Fruit fly (Drosophila melanogaster): Measurements from ENCODE around the gene tal-3A.

Gene tal-3A

DNA sequence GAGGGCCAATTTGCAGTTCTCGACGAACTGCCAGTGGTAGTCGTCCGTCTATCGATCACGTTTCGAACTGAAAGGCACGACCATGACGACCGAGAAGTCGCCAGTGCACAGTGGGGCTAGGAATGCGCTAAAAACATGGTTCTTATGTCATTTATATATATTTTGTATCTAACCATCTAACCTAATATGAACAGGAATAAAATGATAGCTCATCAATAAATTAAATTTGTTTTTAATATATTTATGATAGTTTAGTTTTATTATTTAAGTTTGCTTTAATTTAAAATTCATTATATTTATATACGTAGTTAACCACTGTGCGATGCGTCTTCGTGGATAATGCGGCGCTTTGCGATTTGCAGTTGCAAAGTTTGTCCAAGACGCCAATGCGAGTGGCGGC, 30.7 kb downstream of the tal-3A start (continued):
- no peak for TF ChIP-seq gsb-n (tag; optimal IDR thresholded peaks at IDR 0.05)
- no peak for TF ChIP-seq Hand (GFP tag; optimal IDR thresholded peaks at IDR 0.05)
- TF ChIP-seq cg (GFP tag; optimal IDR thresholded peaks at IDR 0.05), result no peak
- TF ChIP-seq zfh1 (GFP tag; IDR thresholded peaks at IDR 0.05), result peak; percentile 17; the same call in 1 of the 3 replicates
- TF ChIP-seq NFAT (GFP tag; IDR thresholded peaks at IDR 0.05), result no peak
- TF ChIP-seq CG12104 (GFP tag; optimal IDR thresholded peaks at IDR 0.05), result no peak
- TF ChIP-seq gem (tag; optimal IDR thresholded peaks at IDR 0.05), result peak; percentile 23
- TF ChIP-seq CG4820 (GFP tag; optimal IDR thresholded peaks at IDR 0.05), result no peak
- no peak for TF ChIP-seq CG6175 (GFP tag; IDR thresholded peaks at IDR 0.05)
- TF ChIP-seq CG2199 (GFP tag; IDR thresholded peaks at IDR 0.05), result no peak
- TF ChIP-seq crp (GFP tag; optimal IDR thresholded peaks at IDR 0.05), result no peak
- no peak for TF ChIP-seq CG14050 (GFP tag; IDR thresholded peaks at IDR 0.05)
- peak; percentile 8; the same call in 1 of the 2 replicates for TF ChIP-seq Xrp1 (GFP tag; IDR thresholded peaks at IDR 0.05)
- TF ChIP-seq ab (GFP tag; optimal IDR thresholded peaks at IDR 0.05), result no peak
- TF ChIP-seq CoRest (tag; optimal IDR thresholded peaks at IDR 0.05), result no peak
- peak; percentile 17 for TF ChIP-seq sens (GFP tag)
- no peak for TF ChIP-seq grn (GFP tag; optimal IDR thresholded peaks at IDR 0.05)
- TF ChIP-seq CG9876 (GFP tag; optimal IDR thresholded peaks at IDR 0.05), result no peak
- TF ChIP-seq bsh (GFP tag; optimal IDR thresholded peaks at IDR 0.05), result peak in 1 of 2 experiments; percentile 10
- TF ChIP-seq CG8281 (tag; optimal IDR thresholded peaks at IDR 0.05), result no peak
- no peak for TF ChIP-seq CG4282 (GFP tag; optimal IDR thresholded peaks at IDR 0.05)
- TF ChIP-seq dysf (GFP tag; IDR thresholded peaks at IDR 0.05), result no peak
- peak; percentile 22; the same call in 1 of the 2 replicates for TF ChIP-seq CG6689 (GFP tag; IDR thresholded peaks at IDR 0.05)
- TF ChIP-seq CG8359 (GFP tag; optimal IDR thresholded peaks at IDR 0.05; ENCODE audit: borderline replicate concordance), result no peak
- no peak for TF ChIP-seq eve (GFP tag; optimal IDR thresholded peaks at IDR 0.05)
- no peak for TF ChIP-seq vfl (GFP tag; optimal IDR thresholded peaks at IDR 0.05)
- TF ChIP-seq run (tag; optimal IDR thresholded peaks at IDR 0.05), result no peak
- no peak for TF ChIP-seq CG2202 (tag; optimal IDR thresholded peaks at IDR 0.05)
- TF ChIP-seq mam (GFP tag; optimal IDR thresholded peaks at IDR 0.05), result no peak
- TF ChIP-seq D19A (tag; optimal IDR thresholded peaks at IDR 0.05), result no peak
- no peak for TF ChIP-seq NK7.1 (GFP tag; optimal IDR thresholded peaks at IDR 0.05)
- no peak for TF ChIP-seq CG7357 (GFP tag; IDR thresholded peaks at IDR 0.05)
- no peak for TF ChIP-seq pan (optimal IDR thresholded peaks at IDR 0.05)
- no peak for TF ChIP-seq pan (GFP tag; optimal IDR thresholded peaks at IDR 0.05 in 1 of 2, IDR thresholded peaks at IDR 0.05 in 1 of 2)
- no peak for TF ChIP-seq amos (GFP tag; IDR thresholded peaks at IDR 0.05; ENCODE audit: partially characterized antibody)
- peak; percentile 15 for TF ChIP-seq Blimp-1 (GFP tag; optimal IDR thresholded peaks at IDR 0.05)
- TF ChIP-seq Eip74EF (GFP tag; optimal IDR thresholded peaks at IDR 0.05), result no peak
- no peak for TF ChIP-seq CG4617 (GFP tag; optimal IDR thresholded peaks at IDR 0.05; ENCODE audit: borderline replicate concordance)
- TF ChIP-seq CG11695 (GFP tag; IDR thresholded peaks at IDR 0.05), result no peak
- TF ChIP-seq h (optimal IDR thresholded peaks at IDR 0.05), result no peak
- TF ChIP-seq CG10959 (GFP tag; IDR thresholded peaks at IDR 0.05), result no peak
- 0 out of 3 replicates have a peak, but pooled peaks have one; percentile 19 for TF ChIP-seq ci (GFP tag; IDR thresholded peaks at IDR 0.05)
- TF ChIP-seq CG13287 (GFP tag; IDR thresholded peaks at IDR 0.05; ENCODE audit: partially characterized antibody), result no peak
- TF ChIP-seq HmgD (GFP tag; optimal IDR thresholded peaks at IDR 0.05), result no peak
- peak; percentile 32 for TF ChIP-seq CG10979 (tag; optimal IDR thresholded peaks at IDR 0.05)
- no peak for TF ChIP-seq Opbp (GFP tag; IDR thresholded peaks at IDR 0.05; ENCODE audit: partially characterized antibody)
- TF ChIP-seq MESR4 (GFP tag; optimal IDR thresholded peaks at IDR 0.05), result no peak
- no peak for TF ChIP-seq CG17328 (GFP tag; IDR thresholded peaks at IDR 0.05)
- TF ChIP-seq CG11504 (tag; optimal IDR thresholded peaks at IDR 0.05), result no peak

Measured in whole organism, embryonic.